Fruit fly (Drosophila melanogaster): ENCODE results near the gene EloB.
A peak's percentile ranks its signal among the peaks of the same experiment; 100 is the strongest.

- no peak for TF ChIP-seq CG8159 (tag; optimal IDR thresholded peaks at IDR 0.05)
- peak; percentile 33 for TF ChIP-seq gl (tag; optimal IDR thresholded peaks at IDR 0.05)
These were observed at the start of gene EloB, which contains the start of gene Srp14 for dm6 chr3R:20579816-20580215.
